Worm (Caenorhabditis elegans) whole organism, young adult: ENCODE data around the gene aptf-2.

ENCODE experiments used
- F22D6.2 ChIP-seq: sonication (generic microtip); optimal IDR thresholded peaks from 2 replicates; lab custom pipeline; 2016; ENCODE audit warnings: mild to moderate bottlenecking, missing genetic modification characterization, missing compliant biosample characterization
- F33H1.4 ChIP-seq: fragments of 200-800 bp; sonication (Bioruptor generic); IDR thresholded peaks from 2 replicates; pipeline ENCODE4 v1.3.6; 2022; ENCODE audit warnings: missing genetic modification reagents, missing genetic modification characterization, missing compliant biosample characterization
- F37B4.10 ChIP-seq: fragments of 200-800 bp; sonication (Bioruptor generic); IDR thresholded peaks from 2 replicates; pipeline ENCODE4 v1.3.6; 2022; ENCODE audit warnings: missing genetic modification characterization, missing compliant biosample characterization
- F55B11.4 ChIP-seq: sonication (generic microtip); optimal IDR thresholded peaks from 2 replicates; lab custom pipeline; 2016; ENCODE audit warnings: missing compliant biosample characterization, missing genetic modification characterization, borderline replicate concordance; ENCODE audit not compliant: insufficient read depth
- K12H6.12 ChIP-seq: fragments of 200-800 bp; sonication (Bioruptor generic); optimal IDR thresholded peaks from 2 replicates; lab custom pipeline; 2018; ENCODE audit warnings: mild to moderate bottlenecking, missing genetic modification characterization, missing compliant biosample characterization
- T26A5.8 ChIP-seq: sonication (generic microtip); optimal IDR thresholded peaks from 2 replicates; lab custom pipeline; 2016; ENCODE audit warnings: missing genetic modification characterization, missing compliant biosample characterization
- Y53F4B.3 ChIP-seq: fragments of 200-800 bp; sonication (Bioruptor generic); IDR thresholded peaks from 2 replicates; pipeline ENCODE4 v1.3.6; 2022; ENCODE audit warnings: missing genetic modification reagents, missing genetic modification characterization, missing compliant biosample characterization
- Y53G8AR.9 ChIP-seq: fragments of 200-800 bp; sonication (Bioruptor generic); conservative IDR thresholded peaks from 2 replicates; pipeline ENCODE4 v1.3.6; 2022; ENCODE audit warnings: missing genetic modification reagents, missing genetic modification characterization, missing compliant biosample characterization
- Y67H2A.10 ChIP-seq: fragments of 200-800 bp; sonication (Bioruptor generic); conservative IDR thresholded peaks from 2 replicates; pipeline ENCODE4 v1.3.6; 2022; ENCODE audit warnings: missing genetic modification reagents, missing genetic modification characterization, missing compliant biosample characterization
- ama-1 ChIP-seq, 3 experiments: fragments of 150-350 bp in 1 of 3; sonication (generic microtip) in 2 of 3; optimal IDR thresholded peaks; 2 replicates each; lab custom pipeline; 2014 to 2018; ENCODE audit warnings: missing biosample characterization in 2 of 3, missing genetic modification characterization in 2 of 3, missing genetic modification reagents in 2 of 3
- cebp-2 ChIP-seq: fragments of 200-800 bp; sonication (Bioruptor generic); IDR thresholded peaks from 2 replicates; pipeline ENCODE4 v1.3.6; 2022; ENCODE audit warnings: missing genetic modification characterization, missing compliant biosample characterization
- die-1 ChIP-seq: sonication (generic microtip); optimal IDR thresholded peaks from 2 replicates; lab custom pipeline; 2016; ENCODE audit warnings: missing genotype, mild to moderate bottlenecking, missing genetic modification characterization, missing compliant biosample characterization
- efl-1 ChIP-seq: fragments of 150-350 bp; optimal IDR thresholded peaks from 2 replicates; lab custom pipeline; 2014; ENCODE audit warnings: missing biosample characterization, missing genetic modification reagents, missing genetic modification characterization
- egl-18 ChIP-seq: fragments of 200-800 bp; sonication (Bioruptor generic); IDR thresholded peaks from 2 replicates; pipeline ENCODE4 v1.3.6; 2022; ENCODE audit warnings: missing genetic modification reagents, missing genetic modification characterization, missing compliant biosample characterization
- ekl-4 ChIP-seq: fragments of 200-800 bp; sonication (Bioruptor generic); IDR thresholded peaks from 2 replicates; pipeline ENCODE4 v1.3.6; 2022; ENCODE audit warnings: missing genetic modification reagents, missing genetic modification characterization, missing compliant biosample characterization
- ets-4 ChIP-seq: fragments of 200-800 bp; sonication (Bioruptor generic); optimal IDR thresholded peaks from 2 replicates; lab custom pipeline; 2018; ENCODE audit warnings: mild to moderate bottlenecking, missing genetic modification characterization, missing compliant biosample characterization
- gei-17 ChIP-seq: fragments of 200-800 bp; sonication (Bioruptor generic); optimal IDR thresholded peaks from 2 replicates; lab custom pipeline; 2018; ENCODE audit warnings: mild to moderate bottlenecking, missing genetic modification characterization, missing compliant biosample characterization
- hlh-12 ChIP-seq: sonication (generic microtip); optimal IDR thresholded peaks from 2 replicates; lab custom pipeline; 2016; ENCODE audit warnings: missing genetic modification characterization, missing compliant biosample characterization
- hmg-1.2 ChIP-seq: fragments of 200-800 bp; sonication (Bioruptor generic); IDR thresholded peaks from 2 replicates; pipeline ENCODE4 v1.3.6; 2022; ENCODE audit warnings: missing genetic modification reagents, missing genetic modification characterization, missing compliant biosample characterization
- hsf-1 ChIP-seq: fragments of 200-800 bp; sonication (Bioruptor generic); IDR thresholded peaks from 2 replicates; pipeline ENCODE4 v1.3.6; 2022; ENCODE audit warnings: missing genetic modification reagents, missing genetic modification characterization, missing compliant biosample characterization
- let-526 ChIP-seq: fragments of 200-800 bp; sonication (Bioruptor generic); IDR thresholded peaks from 2 replicates; pipeline ENCODE4 v1.3.6; 2022; ENCODE audit warnings: missing genetic modification reagents, missing genetic modification characterization, missing compliant biosample characterization
- let-607 ChIP-seq, 2 experiments: fragments of 200-800 bp in 1 of 2; sonication (Bioruptor generic) in 1 of 2; sonication (generic microtip) in 1 of 2; optimal IDR thresholded peaks; 2 replicates each; lab custom pipeline; 2016 to 2018; ENCODE audit warnings: mild to moderate bottlenecking in 2 of 2, missing compliant biosample characterization in 2 of 2, missing genetic modification characterization in 2 of 2, moderate library complexity in 2 of 2, missing genotype in 1 of 2
- lsl-1 ChIP-seq: fragments of 200-800 bp; sonication (Bioruptor generic); optimal IDR thresholded peaks from 2 replicates; lab custom pipeline; 2018; ENCODE audit warnings: mild to moderate bottlenecking, missing genetic modification characterization, moderate library complexity, missing compliant biosample characterization
- lsy-27 ChIP-seq: sonication (generic microtip); optimal IDR thresholded peaks from 2 replicates; lab custom pipeline; 2017; ENCODE audit warnings: missing genetic modification characterization, mild to moderate bottlenecking, missing compliant biosample characterization, antibody characterized with exemption, missing genotype, borderline replicate concordance; ENCODE audit not compliant: insufficient read depth
- madf-10 ChIP-seq: sonication (generic microtip); optimal IDR thresholded peaks from 2 replicates; lab custom pipeline; 2016; ENCODE audit warnings: mild to moderate bottlenecking, missing genetic modification characterization, missing compliant biosample characterization
- madf-3 ChIP-seq: fragments of 200-800 bp; sonication (Bioruptor generic); IDR thresholded peaks from 2 replicates; pipeline ENCODE4 v1.3.6; 2022; ENCODE audit warnings: missing genetic modification reagents, missing genetic modification characterization, missing compliant biosample characterization
- madf-6 ChIP-seq: fragments of 200-800 bp; sonication (Bioruptor generic); IDR thresholded peaks from 2 replicates; pipeline ENCODE4 v1.3.6; 2022; ENCODE audit warnings: missing genetic modification reagents, missing genetic modification characterization, missing compliant biosample characterization
- mxl-1 ChIP-seq: sonication (generic microtip); optimal IDR thresholded peaks from 2 replicates; lab custom pipeline; 2016; ENCODE audit warnings: missing genetic modification characterization, missing compliant biosample characterization
- nfya-1 ChIP-seq: sonication (generic microtip); optimal IDR thresholded peaks from 2 replicates; lab custom pipeline; 2017; ENCODE audit warnings: antibody characterized with exemption, missing compliant biosample characterization, missing genetic modification characterization, borderline replicate concordance; ENCODE audit not compliant: insufficient read depth
- nhr-179 ChIP-seq: sonication (generic microtip); optimal IDR thresholded peaks from 2 replicates; lab custom pipeline; 2016; ENCODE audit warnings: mild to moderate bottlenecking, missing genetic modification characterization, missing compliant biosample characterization
- nhr-27 ChIP-seq: fragments of 200-800 bp; sonication (Bioruptor generic); optimal IDR thresholded peaks from 2 replicates; lab custom pipeline; 2018; ENCODE audit warnings: mild to moderate bottlenecking, missing genetic modification characterization, moderate library complexity, missing compliant biosample characterization
- nhr-80 ChIP-seq: sonication (generic microtip); optimal IDR thresholded peaks from 2 replicates; lab custom pipeline; 2016; ENCODE audit warnings: missing genetic modification characterization, missing compliant biosample characterization
- pbrm-1 ChIP-seq: fragments of 200-800 bp; sonication (Bioruptor generic); IDR thresholded peaks from 2 replicates; pipeline ENCODE4 v1.3.6; 2022; ENCODE audit warnings: missing genetic modification reagents, missing genetic modification characterization, missing compliant biosample characterization
- repo-1 ChIP-seq: sonication (generic microtip); optimal IDR thresholded peaks from 2 replicates; lab custom pipeline; 2017; ENCODE audit warnings: mild to moderate bottlenecking, missing genetic modification characterization, missing compliant biosample characterization
- snpc-1.3 ChIP-seq: sonication (generic microtip); optimal IDR thresholded peaks from 2 replicates; lab custom pipeline; 2017; ENCODE audit warnings: missing genetic modification characterization, mild to moderate bottlenecking, missing compliant biosample characterization, antibody characterized with exemption, moderate library complexity, missing genotype, missing genetic modification reagents; ENCODE audit not compliant: insufficient read depth
- snpc-3.4 ChIP-seq: sonication (generic microtip); optimal IDR thresholded peaks from 2 replicates; lab custom pipeline; 2017; ENCODE audit warnings: missing genetic modification characterization, mild to moderate bottlenecking, missing compliant biosample characterization, antibody characterized with exemption, moderate library complexity, missing genotype, missing genetic modification reagents
- somi-1 ChIP-seq: fragments of 200-800 bp; sonication (Bioruptor generic); optimal IDR thresholded peaks from 2 replicates; lab custom pipeline; 2018; ENCODE audit warnings: mild to moderate bottlenecking, missing genetic modification characterization, missing compliant biosample characterization
- tbx-9 ChIP-seq: sonication (generic microtip); optimal IDR thresholded peaks from 2 replicates; lab custom pipeline; 2016; ENCODE audit warnings: borderline replicate concordance, missing genetic modification characterization, inconsistent platforms, missing compliant biosample characterization
- ztf-26 ChIP-seq: sonication (generic microtip); optimal IDR thresholded peaks from 2 replicates; lab custom pipeline; 2017; ENCODE audit warnings: missing genetic modification characterization, missing compliant biosample characterization

aptf-2 gene

ce11 chrIV:13422200-13422599 is 6.3 kb upstream of the aptf-2 start, which contains the start of gene nol-9:
Gene nol-9 (plus strand): TSS chrIV:13422500.
- no peak for TF ChIP-seq lsy-27 (tag; lab: Kevin White, UChicago)
- TF ChIP-seq snpc-3.4, result no peak
- TF ChIP-seq tbx-9, result no peak
- no peak for TF ChIP-seq egl-18 (GFP tag; lab: Robert Waterston, UW)
- TF ChIP-seq ets-4 (GFP tag; lab: Kevin White, UChicago), result no peak
- TF ChIP-seq somi-1 (GFP tag; lab: Kevin White, UChicago), result no peak
- TF ChIP-seq nhr-27 (tag; lab: Kevin White, UChicago), result no peak
- TF ChIP-seq mxl-1 (tag; lab: Kevin White, UChicago), result no peak
- no peak for TF ChIP-seq gei-17 (GFP tag; lab: Kevin White, UChicago)
- TF ChIP-seq F22D6.2, result no peak
- no peak for TF ChIP-seq nhr-80 (tag; lab: Kevin White, UChicago)
- TF ChIP-seq madf-3 (GFP tag; lab: Robert Waterston, UW), result no peak
- TF ChIP-seq let-526 (GFP tag; lab: Robert Waterston, UW), result no peak
- TF ChIP-seq repo-1 (tag; lab: Kevin White, UChicago), result no peak
- no peak for TF ChIP-seq K12H6.12 (tag; lab: Kevin White, UChicago)
- no peak for TF ChIP-seq F37B4.10 (GFP tag; lab: Robert Waterston, UW)

- no peak for TF ChIP-seq T26A5.8
- peak; percentile 28; the same call in 1 of the 2 replicates for TF ChIP-seq hmg-1.2 (GFP tag; lab: Robert Waterston, UW)
These were observed 2.9 kb downstream of the aptf-2 start, which contains the start of gene gcl-1 for ce11 chrIV:13412845-13413383. Gene gcl-1 (minus strand): TSS chrIV:13412895.

DNA sequence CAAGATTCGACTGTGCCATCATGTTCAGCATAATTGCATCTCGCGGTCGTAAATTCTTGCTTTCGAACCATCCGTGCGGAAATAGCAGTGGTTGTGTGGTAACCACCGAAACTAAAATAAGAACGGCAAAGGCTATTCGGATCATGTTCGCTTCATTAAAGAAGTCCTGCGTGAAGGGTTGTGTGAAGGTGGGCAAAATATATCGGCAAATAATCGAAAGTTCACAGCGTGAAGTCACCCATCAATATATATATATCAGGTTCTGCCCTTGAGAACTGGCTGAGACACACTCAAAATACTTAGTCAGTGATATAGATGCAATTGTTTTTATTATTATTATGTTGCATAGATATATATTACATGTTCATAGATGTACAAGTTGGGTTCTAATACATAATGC is 7.8 kb downstream of the aptf-2 start, which contains the start of gene Y62E10A.19:
TSS of gene Y62E10A.19 (minus strand) at position 289 of the 400 bp plus-strand sequence.
- TF ChIP-seq T26A5.8 (no peak), nfya-1 (tag; lab: Kevin White, UChicago) (no peak), madf-10 (tag; lab: Kevin White, UChicago) (no peak), ztf-26 (tag; lab: Kevin White, UChicago) (no peak), Y53G8AR.9 (GFP tag; lab: Robert Waterston, UW) (no peak), K12H6.12 (tag; lab: Kevin White, UChicago) (no peak), hlh-12 (no peak), gei-17 (GFP tag; lab: Kevin White, UChicago) (no peak), lsl-1 (GFP tag; lab: Kevin White, UChicago) (no peak)

- TF ChIP-seq let-607 (tag; optimal IDR thresholded peaks at IDR 0.05; lab: Kevin White, UChicago) (no peak), efl-1 (GFP tag; lab: Kevin White, UChicago) (peak; percentile 64), F37B4.10 (GFP tag; lab: Robert Waterston, UW) (no peak), hsf-1 (peak; percentile 89), cebp-2 (GFP tag; lab: Robert Waterston, UW) (no peak), nhr-179 (no peak), lsl-1 (GFP tag; lab: Kevin White, UChicago) (peak; percentile 81), F33H1.4 (GFP tag; lab: Robert Waterston, UW) (peak; percentile 59), ama-1 (optimal IDR thresholded peaks at IDR 0.05; lab: Kevin White, UChicago) (no peak), ama-1 (GFP tag; optimal IDR thresholded peaks at IDR 0.05; lab: Kevin White, UChicago) (no peak), mxl-1 (tag; lab: Kevin White, UChicago) (no peak), K12H6.12 (tag; lab: Kevin White, UChicago) (no peak), madf-6 (peak; percentile 66), gei-17 (GFP tag; lab: Kevin White, UChicago) (no peak), die-1 (no peak), ekl-4 (no peak), snpc-1.3 (tag; lab: Kevin White, UChicago) (peak; percentile 17), Y53F4B.3 (no peak), Y67H2A.10 (no peak), pbrm-1 (GFP tag; lab: Robert Waterston, UW) (no peak), F55B11.4 (tag; lab: Kevin White, UChicago) (no peak)
These were observed 15.1 kb downstream of the aptf-2 start, which contains the start of the genes memi-2 and cyp-31A5 for ce11 chrIV:13400456-13401364. Gene memi-2 (minus strand): TSS chrIV:13400506. Gene cyp-31A5 (plus strand): TSS chrIV:13401289.
